Worm (Caenorhabditis elegans) whole organism, late embryonic: ENCODE data around the gene Y39A1A.10.

Experiments used
- C08G9.2 ChIP-seq: sonication (generic microtip); optimal IDR thresholded peaks from 2 replicates; lab custom pipeline; 2016; ENCODE audit warnings: mild to moderate bottlenecking, missing genetic modification characterization, moderate library complexity, missing compliant biosample characterization
- C38D4.7 ChIP-seq: fragments of 200-800 bp; sonication (Bioruptor generic); optimal IDR thresholded peaks from 2 replicates; lab custom pipeline; 2018; ENCODE audit warnings: mild to moderate bottlenecking, missing genetic modification characterization, moderate library complexity, missing compliant biosample characterization
- K02D7.2 ChIP-seq: sonication (generic microtip); optimal IDR thresholded peaks from 2 replicates; lab custom pipeline; 2017; ENCODE audit warnings: mild to moderate bottlenecking, missing genetic modification characterization, missing compliant biosample characterization
- K09A11.1 ChIP-seq: sonication (generic microtip); optimal IDR thresholded peaks from 2 replicates; lab custom pipeline; 2017; ENCODE audit warnings: antibody characterized with exemption, mild to moderate bottlenecking, missing genetic modification characterization, missing compliant biosample characterization; ENCODE audit not compliant: insufficient read depth
- ama-1 ChIP-seq: fragments of 150-350 bp; optimal IDR thresholded peaks from 2 replicates; lab custom pipeline; 2014
- ceh-19 ChIP-seq: fragments of 200-800 bp; sonication (Bioruptor generic); optimal IDR thresholded peaks from 2 replicates; lab custom pipeline; 2018; ENCODE audit warnings: mild to moderate bottlenecking, missing genetic modification characterization, missing compliant biosample characterization
- ceh-2 ChIP-seq: sonication (generic microtip); optimal IDR thresholded peaks from 2 replicates; lab custom pipeline; 2016; ENCODE audit warnings: missing genotype, missing genetic modification characterization, missing compliant biosample characterization
- ceh-24 ChIP-seq: sonication (generic microtip); optimal IDR thresholded peaks from 2 replicates; lab custom pipeline; 2016; ENCODE audit warnings: mild to moderate bottlenecking, missing genetic modification characterization, missing compliant biosample characterization
- ceh-30 ChIP-seq: fragments of 150-350 bp; optimal IDR thresholded peaks from 2 replicates; lab custom pipeline; 2014; ENCODE audit warnings: missing biosample characterization, missing genetic modification characterization
- ceh-31 ChIP-seq: sonication (generic microtip); optimal IDR thresholded peaks from 2 replicates; lab custom pipeline; 2016; ENCODE audit warnings: missing genetic modification characterization, missing compliant biosample characterization
- ceh-9 ChIP-seq: sonication (generic microtip); optimal IDR thresholded peaks from 2 replicates; lab custom pipeline; 2016; ENCODE audit warnings: mild to moderate bottlenecking, missing genetic modification characterization, inconsistent platforms, missing compliant biosample characterization
- che-1 ChIP-seq: sonication (generic microtip); optimal IDR thresholded peaks from 2 replicates; lab custom pipeline; 2016; ENCODE audit warnings: mild to moderate bottlenecking, missing genetic modification characterization, missing compliant biosample characterization
- elt-4 ChIP-seq: sonication (generic microtip); optimal IDR thresholded peaks from 2 replicates; lab custom pipeline; 2016; ENCODE audit warnings: missing genetic modification characterization, missing compliant biosample characterization
- fax-1 ChIP-seq: sonication (generic microtip); optimal IDR thresholded peaks from 2 replicates; lab custom pipeline; 2016; ENCODE audit warnings: missing genotype, missing genetic modification characterization, missing compliant biosample characterization
- fkh-6 ChIP-seq: sonication (generic microtip); optimal IDR thresholded peaks from 2 replicates; lab custom pipeline; 2016; ENCODE audit warnings: missing genetic modification characterization, missing compliant biosample characterization
- gmeb-2 ChIP-seq: sonication (generic microtip); optimal IDR thresholded peaks from 2 replicates; lab custom pipeline; 2016; ENCODE audit warnings: missing genetic modification characterization, inconsistent platforms, missing compliant biosample characterization
- hlh-13 ChIP-seq: fragments of 200-800 bp; sonication (Bioruptor generic); optimal IDR thresholded peaks from 2 replicates; lab custom pipeline; 2018; ENCODE audit warnings: mild to moderate bottlenecking, missing genetic modification characterization, missing compliant biosample characterization
- hlh-30 ChIP-seq: sonication (generic microtip); optimal IDR thresholded peaks from 2 replicates; lab custom pipeline; 2017; ENCODE audit warnings: antibody characterized with exemption, missing genetic modification characterization, missing compliant biosample characterization; ENCODE audit not compliant: insufficient read depth
- lin-11 ChIP-seq: fragments of 200-800 bp; sonication (Bioruptor generic); optimal IDR thresholded peaks from 2 replicates; lab custom pipeline; 2018; ENCODE audit warnings: mild to moderate bottlenecking, missing genetic modification characterization, missing compliant biosample characterization
- madf-2 ChIP-seq: sonication (generic microtip); optimal IDR thresholded peaks from 2 replicates; lab custom pipeline; 2017; ENCODE audit warnings: missing genetic modification characterization, missing compliant biosample characterization
- nhr-11 ChIP-seq: fragments of 150-350 bp; optimal IDR thresholded peaks from 2 replicates; lab custom pipeline; 2014; ENCODE audit warnings: missing biosample characterization, missing genetic modification characterization
- nhr-232 ChIP-seq: sonication (generic microtip); optimal IDR thresholded peaks from 2 replicates; lab custom pipeline; 2016; ENCODE audit warnings: missing genetic modification characterization, missing compliant biosample characterization
- pat-9 ChIP-seq: fragments of 200-800 bp; sonication (Bioruptor generic); optimal IDR thresholded peaks from 2 replicates; lab custom pipeline; 2018; ENCODE audit warnings: mild to moderate bottlenecking, missing genetic modification characterization, moderate library complexity, missing compliant biosample characterization
- pax-1 ChIP-seq: fragments of 150-350 bp; optimal IDR thresholded peaks from 2 replicates; lab custom pipeline; 2014; ENCODE audit warnings: missing biosample characterization, missing genetic modification characterization
- pha-2 ChIP-seq: sonication (generic microtip); optimal IDR thresholded peaks from 2 replicates; lab custom pipeline; 2017; ENCODE audit warnings: mild to moderate bottlenecking, missing genetic modification characterization, missing compliant biosample characterization
- pqm-1 ChIP-seq: sonication (generic microtip); optimal IDR thresholded peaks from 2 replicates; lab custom pipeline; 2016; ENCODE audit warnings: missing genetic modification characterization, missing compliant biosample characterization
- pros-1 ChIP-seq: fragments of 150-350 bp; optimal IDR thresholded peaks from 2 replicates; lab custom pipeline; 2014; ENCODE audit warnings: missing biosample characterization, missing genetic modification reagents, missing genetic modification characterization
- ref-2 ChIP-seq: sonication (generic microtip); optimal IDR thresholded peaks from 2 replicates; lab custom pipeline; 2016; ENCODE audit warnings: missing genetic modification characterization, missing compliant biosample characterization
- sdc-2 ChIP-seq: sonication (generic microtip); optimal IDR thresholded peaks from 2 replicates; lab custom pipeline; 2016; ENCODE audit warnings: missing genotype, missing genetic modification characterization, missing compliant biosample characterization
- sox-2 ChIP-seq: fragments of 200-800 bp; sonication (Bioruptor generic); IDR thresholded peaks from 2 replicates; pipeline ENCODE4 v1.3.6; 2022; ENCODE audit warnings: missing genetic modification reagents, missing genetic modification characterization, missing compliant biosample characterization
- unc-3 ChIP-seq, 2 experiments: fragments of 200-800 bp in 1 of 2; sonication (Bioruptor generic) in 1 of 2; sonication (generic microtip) in 1 of 2; conservative IDR thresholded peaks in 1 of 2; optimal IDR thresholded peaks in 1 of 2; 2 replicates each; pipeline versions ENCODE4 v1.3.6 to Lab custom; 2016 to 2022; ENCODE audit warnings: missing compliant biosample characterization in 2 of 2, missing genetic modification characterization in 2 of 2, missing genetic modification reagents in 1 of 2
- unc-86 ChIP-seq: sonication (generic microtip); optimal IDR thresholded peaks from 2 replicates; lab custom pipeline; 2016; ENCODE audit warnings: missing genetic modification characterization, missing compliant biosample characterization
- zip-5 ChIP-seq: sonication (generic microtip); optimal IDR thresholded peaks from 2 replicates; lab custom pipeline; 2016; ENCODE audit warnings: missing genetic modification characterization, missing compliant biosample characterization

The Y39A1A.10 gene

ce11 chrIII:10600138-10600626 is 32.3 kb upstream of the Y39A1A.10 start, which contains the start of gene epg-6:
Gene epg-6, minus strand, starts transcription at chrIII:10600188.
- TF ChIP-seq C08G9.2 (no peak), ama-1 (no peak)
- TF ChIP-seq, all 69 proteins: peak for 0

ce11 chrIII:10600894-10601293 is 31.6 kb upstream of the Y39A1A.10 start:
- TF ChIP-seq K09A11.1 (tag; lab: Kevin White, UChicago) (no peak), sdc-2 (tag; lab: Kevin White, UChicago) (no peak), pha-2 (tag; lab: Kevin White, UChicago) (no peak), unc-86 (no peak), che-1 (tag; lab: Kevin White, UChicago) (no peak), ceh-31 (no peak), unc-3 (GFP tag; conservative IDR thresholded peaks at IDR 0.05; lab: Robert Waterston, UW) (no peak), unc-3 (tag; optimal IDR thresholded peaks at IDR 0.05; lab: Kevin White, UChicago) (no peak), ceh-24 (no peak), ceh-19 (no peak), pax-1 (no peak), gmeb-2 (tag; lab: Kevin White, UChicago) (no peak), nhr-232 (no peak), lin-11 (tag; lab: Kevin White, UChicago) (no peak), ceh-30 (tag; lab: Kevin White, UChicago) (no peak), zip-5 (no peak), pros-1 (tag; lab: Kevin White, UChicago) (no peak)

- TF ChIP-seq madf-2 (tag; lab: Kevin White, UChicago), result no peak
- no peak for TF ChIP-seq sox-2 (GFP tag; lab: Robert Waterston, UW)
- no peak for TF ChIP-seq nhr-11 (tag; lab: Kevin White, UChicago)
- no peak for TF ChIP-seq elt-4 (tag; lab: Kevin White, UChicago)
- TF ChIP-seq pat-9, result no peak
- no peak for TF ChIP-seq pax-1
- no peak for TF ChIP-seq ceh-24
These were observed 29.3 kb upstream of the Y39A1A.10 start, which contains the start of gene Y39A1A.2 for ce11 chrIII:10603248-10603647. Gene Y39A1A.2, minus strand, starts transcription at chrIII:10603566.

- TF ChIP-seq hlh-30, result peak; percentile 10
- no peak for TF ChIP-seq ref-2 (tag; lab: Kevin White, UChicago)
- TF ChIP-seq, all 69 proteins: peak for 1
These were observed 28.2 kb upstream of the Y39A1A.10 start for ce11 chrIII:10604325-10604724.

ce11 chrIII:10605049-10605448 is 27.5 kb upstream of the Y39A1A.10 start, which contains the start of gene rabx-5:
Gene rabx-5, plus strand, starts transcription at chrIII:10605349.
- no peak for TF ChIP-seq ceh-31
- no peak for TF ChIP-seq C38D4.7
- TF ChIP-seq pqm-1 (tag; lab: Kevin White, UChicago), result no peak
- TF ChIP-seq fax-1, result no peak
- TF ChIP-seq fkh-6 (tag; lab: Kevin White, UChicago), result no peak

- TF ChIP-seq che-1 (tag; lab: Kevin White, UChicago) (no peak), nhr-232 (no peak), ceh-24 (no peak), fkh-6 (tag; lab: Kevin White, UChicago) (no peak), hlh-13 (GFP tag; lab: Kevin White, UChicago) (no peak), lin-11 (tag; lab: Kevin White, UChicago) (no peak), ceh-2 (tag; lab: Kevin White, UChicago) (no peak), K02D7.2 (tag; lab: Kevin White, UChicago) (no peak), ceh-9 (no peak)
These were observed 24.4 kb upstream of the Y39A1A.10 start for ce11 chrIII:10608161-10608560.
